Worm (Caenorhabditis elegans): ENCODE measurements around the gene C05D11.8.

The C05D11.8 gene

DNA sequence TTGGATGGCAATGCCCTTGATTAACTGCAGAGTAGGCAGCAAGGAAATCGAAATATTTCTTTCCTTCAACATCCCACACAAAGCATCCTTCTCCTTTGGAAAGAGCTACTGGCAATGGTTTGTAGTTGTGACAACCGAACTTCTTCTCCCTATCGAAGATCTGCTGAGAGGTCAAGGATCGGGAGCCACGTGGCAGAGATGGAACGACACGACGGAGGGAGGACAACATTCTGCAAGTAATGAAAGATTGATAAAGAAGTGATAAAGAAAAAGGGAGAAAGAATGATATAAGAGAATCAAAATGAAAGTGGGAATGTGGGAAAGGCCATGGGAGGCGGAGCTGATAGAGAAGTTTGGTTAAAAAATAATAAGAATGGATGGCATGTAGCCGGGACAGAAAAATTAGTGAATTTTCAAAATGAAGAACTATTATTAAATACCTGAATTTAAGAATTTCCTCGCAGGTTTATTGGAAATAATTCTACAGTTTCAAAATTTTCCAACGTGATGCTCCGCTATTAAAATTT is 31.3 kb downstream of the C05D11.8 start, which contains the start of gene oatr-1 (continued):
- TF ChIP-seq blmp-1 (tag; optimal IDR thresholded peaks at IDR 0.05) (peak; percentile 46), lin-14 (GFP tag; optimal IDR thresholded peaks at IDR 0.05) (no peak), mdl-1 (tag; optimal IDR thresholded peaks at IDR 0.05) (peak in 1 of 2 experiments; percentile 3), lin-35 (GFP tag; optimal IDR thresholded peaks at IDR 0.05) (peak in 1 of 2 experiments; percentile 0), nhr-20 (tag; optimal IDR thresholded peaks at IDR 0.05) (peak; percentile 19), lir-3 (tag; optimal IDR thresholded peaks at IDR 0.05; ENCODE audit: poor library complexity) (no peak)

DNA sequence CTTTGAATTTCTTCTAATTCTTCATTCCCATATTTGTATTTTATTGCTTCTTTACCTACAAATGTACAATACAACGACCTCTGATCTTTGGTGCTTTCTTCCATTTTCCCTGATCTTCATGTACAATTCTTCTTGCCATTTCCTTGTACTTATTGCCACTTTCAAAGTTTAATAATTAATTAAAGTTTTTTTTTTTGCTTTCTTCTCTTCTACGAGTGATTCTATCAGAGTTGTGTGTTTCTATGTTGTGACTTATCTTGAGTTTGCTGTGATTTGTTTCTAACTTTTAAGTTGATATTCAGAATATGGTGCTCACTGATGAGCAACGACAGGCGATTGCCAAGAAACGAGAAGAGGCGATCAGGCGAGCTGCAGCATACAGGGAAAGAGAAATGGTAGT is 36.5 kb downstream of the C05D11.8 start, which contains the start of gene smrc-1:
Gene smrc-1 (plus strand): TSS at position 301 of the 400 bp plus-strand sequence.
- TF ChIP-seq lin-39 (tag; optimal IDR thresholded peaks at IDR 0.05) (no peak), nhr-11 (tag; optimal IDR thresholded peaks at IDR 0.05) (no peak), egl-27 (tag; optimal IDR thresholded peaks at IDR 0.05) (no peak), hlh-17 (GFP tag; optimal IDR thresholded peaks at IDR 0.05; ENCODE audit: borderline replicate concordance) (no peak)

DNA sequence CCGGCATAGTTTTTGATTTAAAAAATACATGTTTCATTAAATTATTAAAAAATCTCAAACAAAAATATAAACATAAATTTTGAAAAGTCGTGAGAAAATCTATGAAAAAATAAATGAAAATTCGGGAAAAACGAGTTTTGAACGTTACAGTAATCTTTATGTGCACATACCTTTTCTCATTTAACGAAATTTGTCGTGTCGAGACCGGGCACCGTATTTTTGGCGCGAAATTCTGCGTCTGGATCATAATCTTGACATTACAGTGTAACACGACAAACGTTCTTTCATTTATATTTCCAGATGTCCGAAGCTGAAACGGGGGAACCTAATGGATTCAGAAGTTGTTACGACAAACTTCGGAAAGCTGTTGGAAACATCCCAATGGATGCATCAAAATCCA is 37.6 kb downstream of the C05D11.8 start, which contains the start of gene C16A3.2:
Gene C16A3.2 (plus strand): TSS at position 301 of the 400 bp plus-strand sequence.
- no peak for TF ChIP-seq C34B4.2 (tag; optimal IDR thresholded peaks at IDR 0.05)
- no peak for TF ChIP-seq vab-15 (tag; optimal IDR thresholded peaks at IDR 0.05)
- TF ChIP-seq ztf-4 (tag; optimal IDR thresholded peaks at IDR 0.05): no peak
- TF ChIP-seq xbp-1 (tag; optimal IDR thresholded peaks at IDR 0.05): no peak
- no peak for TF ChIP-seq pag-3 (tag; optimal IDR thresholded peaks at IDR 0.05; ENCODE audit: borderline replicate concordance, insufficient read depth)
- no peak for TF ChIP-seq nhr-85 (tag)
- TF ChIP-seq F16B12.6 (tag; optimal IDR thresholded peaks at IDR 0.05): no peak
- TF ChIP-seq mep-1 (tag; optimal IDR thresholded peaks at IDR 0.05): no peak
- no peak for TF ChIP-seq ceh-88 (GFP tag; IDR thresholded peaks at IDR 0.05)
- TF ChIP-seq ceh-63 (GFP tag; optimal IDR thresholded peaks at IDR 0.05): no peak
- no peak for TF ChIP-seq nhr-84 (tag; optimal IDR thresholded peaks at IDR 0.05)
- TF ChIP-seq ceh-8 (GFP tag; optimal IDR thresholded peaks at IDR 0.05): no peak
- TF ChIP-seq fkh-10 (GFP tag; optimal IDR thresholded peaks at IDR 0.05): no peak
- TF ChIP-seq fos-1 (tag; optimal IDR thresholded peaks at IDR 0.05): no peak

DNA sequence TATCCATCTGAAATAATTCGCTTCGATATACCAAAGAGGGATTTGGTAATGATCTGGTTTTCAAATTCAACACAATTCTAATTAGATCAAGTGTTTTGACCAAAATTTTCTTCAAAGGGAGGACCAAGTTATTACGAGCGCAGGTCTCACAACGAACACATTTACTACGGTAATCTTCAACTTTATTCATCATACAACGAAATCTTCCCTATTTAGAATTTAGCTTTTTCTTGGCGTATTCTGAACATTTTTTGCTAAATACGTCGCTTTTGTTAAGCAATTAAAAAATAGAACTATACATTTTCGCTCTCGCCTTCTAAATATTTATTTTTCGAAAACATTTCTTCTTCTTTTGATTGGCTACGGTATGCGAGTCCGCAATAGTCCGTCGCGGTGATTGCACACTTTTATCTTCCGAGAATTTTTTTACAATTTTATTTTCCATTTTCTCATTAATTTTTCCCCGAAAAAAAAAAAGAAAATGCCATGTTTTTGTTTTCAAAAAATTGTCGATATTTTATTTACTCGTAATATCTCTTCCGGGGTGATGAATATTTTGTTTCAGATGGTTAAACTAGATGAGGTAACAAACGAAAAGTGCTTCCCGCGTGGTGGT is 44.0 kb downstream of the C05D11.8 start, which contains the start of gene let-716:
Gene let-716 (plus strand): TSS at position 566 of the 616 bp plus-strand sequence.
- no peak for TF ChIP-seq hlh-17 (GFP tag; optimal IDR thresholded peaks at IDR 0.05; ENCODE audit: borderline replicate concordance)
- TF ChIP-seq lsy-2 (tag; optimal IDR thresholded peaks at IDR 0.05): peak; percentile 93 to 98
- no peak for TF ChIP-seq ceh-8 (GFP tag; optimal IDR thresholded peaks at IDR 0.05)
- TF ChIP-seq lin-15B (tag; optimal IDR thresholded peaks at IDR 0.05): peak; percentile 13
- no peak for TF ChIP-seq ets-5 (GFP tag; IDR thresholded peaks at IDR 0.05)
- peak; percentile 33 for TF ChIP-seq nhr-47 (tag; optimal IDR thresholded peaks at IDR 0.05)
- no peak for TF ChIP-seq lin-39 (tag; optimal IDR thresholded peaks at IDR 0.05)
- no peak for TF ChIP-seq mdl-1 (tag; optimal IDR thresholded peaks at IDR 0.05)
- TF ChIP-seq unc-86 (tag; optimal IDR thresholded peaks at IDR 0.05): no peak
- no peak for TF ChIP-seq xbp-1 (tag; optimal IDR thresholded peaks at IDR 0.05)
- no peak for TF ChIP-seq ztf-4 (tag; optimal IDR thresholded peaks at IDR 0.05)
- no peak for TF ChIP-seq irx-1 (tag; optimal IDR thresholded peaks at IDR 0.05)
- no peak for TF ChIP-seq mep-1 (tag; optimal IDR thresholded peaks at IDR 0.05)
- TF ChIP-seq nhr-11 (tag; optimal IDR thresholded peaks at IDR 0.05): no peak
- no peak for TF ChIP-seq hpl-2 (GFP tag; optimal IDR thresholded peaks at IDR 0.05)
- peak; percentile 17 to 61 (median 44) for TF ChIP-seq dpl-1 (GFP tag; optimal IDR thresholded peaks at IDR 0.05)
- TF ChIP-seq fos-1 (tag; optimal IDR thresholded peaks at IDR 0.05): no peak
- no peak for TF ChIP-seq fkh-4 (tag; optimal IDR thresholded peaks at IDR 0.05; ENCODE audit: borderline replicate concordance)
- TF ChIP-seq unc-98 (GFP tag; IDR thresholded peaks at IDR 0.05): no peak
- TF ChIP-seq ceh-90 (tag; optimal IDR thresholded peaks at IDR 0.05): no peak
- no peak for TF ChIP-seq grh-1 (GFP tag; IDR thresholded peaks at IDR 0.05)
- peak; percentile 57 for TF ChIP-seq nhr-71 (tag; optimal IDR thresholded peaks at IDR 0.05)
- no peak for TF ChIP-seq tlp-1 (tag; optimal IDR thresholded peaks at IDR 0.05)
- TF ChIP-seq tbx-2 (tag; optimal IDR thresholded peaks at IDR 0.05): no peak
- no peak for TF ChIP-seq isw-1 (GFP tag; IDR thresholded peaks at IDR 0.05)
- TF ChIP-seq zag-1 (tag; optimal IDR thresholded peaks at IDR 0.05): no peak
- peak; percentile 37 to 39 for TF ChIP-seq efl-1 (optimal IDR thresholded peaks at IDR 0.05)
- TF ChIP-seq efl-1 (GFP tag; optimal IDR thresholded peaks at IDR 0.05 in 1 of 2): peak; percentile 48 to 95
- no peak for TF ChIP-seq sox-4 (tag; optimal IDR thresholded peaks at IDR 0.05)
- TF ChIP-seq nhr-19 (GFP tag; conservative IDR thresholded peaks at IDR 0.05): no peak

All from whole organism, L1 larva.